Worm (Caenorhabditis elegans): ENCODE measurements around the gene fbxb-91.

fbxb-91 gene

ce11 chrII:3753598-3753997 is 3.0 kb upstream of the fbxb-91 start, which contains the start of gene rcd-1:
Gene rcd-1, plus strand, starts transcription at chrII:3753898.
- TF ChIP-seq nhr-11 (tag; optimal IDR thresholded peaks at IDR 0.05), result no peak
- no peak for TF ChIP-seq pqm-1 (tag; optimal IDR thresholded peaks at IDR 0.05)
- no peak for TF ChIP-seq C38D4.7 (GFP tag; optimal IDR thresholded peaks at IDR 0.05)
- no peak for TF ChIP-seq pha-2 (tag; optimal IDR thresholded peaks at IDR 0.05)
- no peak for TF ChIP-seq ceh-14 (tag; optimal IDR thresholded peaks at IDR 0.05)
- no peak for TF ChIP-seq nhr-232 (tag; optimal IDR thresholded peaks at IDR 0.05)
- no peak for TF ChIP-seq ceh-31 (tag; optimal IDR thresholded peaks at IDR 0.05)
- TF ChIP-seq pag-3 (tag; optimal IDR thresholded peaks at IDR 0.05; ENCODE audit: borderline replicate concordance), result no peak
- TF ChIP-seq mec-3 (tag; optimal IDR thresholded peaks at IDR 0.05; ENCODE audit: borderline replicate concordance), result no peak
- no peak for TF ChIP-seq tbx-7 (tag; optimal IDR thresholded peaks at IDR 0.05)

ce11 chrII:3752184-3752583 is 1.6 kb upstream of the fbxb-91 start, which contains the start of gene sdz-11:
Gene sdz-11, minus strand, starts transcription at chrII:3752284.
- TF ChIP-seq pros-1 (tag; optimal IDR thresholded peaks at IDR 0.05) (no peak), nhr-11 (tag; optimal IDR thresholded peaks at IDR 0.05) (no peak)

ce11 chrII:3748719-3749118 is 1.9 kb downstream of the fbxb-91 start, which contains the start of gene fbxb-90:
Gene fbxb-90, minus strand, starts transcription at chrII:3748819.
- no peak for TF ChIP-seq rnt-1 (tag; optimal IDR thresholded peaks at IDR 0.05)
- TF ChIP-seq pat-9 (tag; optimal IDR thresholded peaks at IDR 0.05), result no peak
- no peak for TF ChIP-seq unc-3 (GFP tag; conservative IDR thresholded peaks at IDR 0.05)
- TF ChIP-seq unc-3 (tag; optimal IDR thresholded peaks at IDR 0.05), result no peak
- no peak for TF ChIP-seq ceh-2 (tag; optimal IDR thresholded peaks at IDR 0.05)
- no peak for TF ChIP-seq gmeb-2 (tag; optimal IDR thresholded peaks at IDR 0.05)
- no peak for TF ChIP-seq lim-6 (tag; optimal IDR thresholded peaks at IDR 0.05)
- TF ChIP-seq ceh-45 (GFP tag; IDR thresholded peaks at IDR 0.05), result no peak
- TF ChIP-seq ztf-16 (tag; optimal IDR thresholded peaks at IDR 0.05), result no peak
- TF ChIP-seq sox-4 (tag; optimal IDR thresholded peaks at IDR 0.05), result no peak
- no peak for TF ChIP-seq ceh-6 (GFP tag; optimal IDR thresholded peaks at IDR 0.05)

- no peak for TF ChIP-seq ceh-6 (GFP tag; optimal IDR thresholded peaks at IDR 0.05)
- TF ChIP-seq ceh-48 (tag; optimal IDR thresholded peaks at IDR 0.05), result no peak
- no peak for TF ChIP-seq hlh-30 (tag; optimal IDR thresholded peaks at IDR 0.05; ENCODE audit: insufficient read depth)
- TF ChIP-seq dve-1 (tag; optimal IDR thresholded peaks at IDR 0.05), result no peak
- no peak for TF ChIP-seq nfya-1 (tag; optimal IDR thresholded peaks at IDR 0.05)
- TF ChIP-seq hlh-8 (tag; optimal IDR thresholded peaks at IDR 0.05), result no peak
- no peak for TF ChIP-seq lim-6 (tag; optimal IDR thresholded peaks at IDR 0.05)
- TF ChIP-seq sdc-2 (tag; optimal IDR thresholded peaks at IDR 0.05), result no peak
- no peak for TF ChIP-seq ceh-22 (tag; optimal IDR thresholded peaks at IDR 0.05)
- TF ChIP-seq ttx-3 (tag; optimal IDR thresholded peaks at IDR 0.05), result no peak
These were observed 3.2 kb downstream of the fbxb-91 start, which contains the start of gene fbxb-92 for ce11 chrII:3747405-3747804. Gene fbxb-92, minus strand, starts transcription at chrII:3747505.

ce11 chrII:3743684-3744200 is 6.8 kb downstream of the fbxb-91 start, which contains the start of gene nta-1:
Gene nta-1, minus strand, starts transcription at chrII:3743814.
- no peak for TF ChIP-seq tbx-2 (tag; optimal IDR thresholded peaks at IDR 0.05)
- no peak for TF ChIP-seq ceh-6 (GFP tag; optimal IDR thresholded peaks at IDR 0.05)
- no peak for TF ChIP-seq K09A11.1 (tag; optimal IDR thresholded peaks at IDR 0.05; ENCODE audit: insufficient read depth)
- TF ChIP-seq syd-9 (tag; optimal IDR thresholded peaks at IDR 0.05), result no peak
- TF ChIP-seq hlh-13 (GFP tag; optimal IDR thresholded peaks at IDR 0.05), result no peak
- TF ChIP-seq elt-2 (tag; optimal IDR thresholded peaks at IDR 0.05), result no peak
- TF ChIP-seq dmd-4 (tag; optimal IDR thresholded peaks at IDR 0.05; ENCODE audit: borderline replicate concordance), result no peak
- no peak for TF ChIP-seq ceh-30 (tag; optimal IDR thresholded peaks at IDR 0.05)
- no peak for TF ChIP-seq unc-42 (tag; optimal IDR thresholded peaks at IDR 0.05)
- no peak for TF ChIP-seq pqm-1 (tag; optimal IDR thresholded peaks at IDR 0.05)
- no peak for TF ChIP-seq pha-4 (tag; optimal IDR thresholded peaks at IDR 0.05)
- no peak for TF ChIP-seq fkh-6 (tag; optimal IDR thresholded peaks at IDR 0.05)
- no peak for TF ChIP-seq tbx-7 (tag; optimal IDR thresholded peaks at IDR 0.05)
- no peak for TF ChIP-seq hlh-30 (tag; optimal IDR thresholded peaks at IDR 0.05; ENCODE audit: insufficient read depth)
- no peak for TF ChIP-seq ama-1 (optimal IDR thresholded peaks at IDR 0.05)

Measured in whole organism, late embryonic.